Worm (Caenorhabditis elegans) whole organism, L3 larva: ENCODE measurements around the gene fbxa-65.
"Not testable (repeated sequence)": the region's sequence is repeated elsewhere in the genome, so short reads cannot be mapped to it uniquely, and the experiment has no call there.

ENCODE experiments used
- R02D3.7 ChIP-seq: fragments of 150-350 bp; optimal IDR thresholded peaks from 2 replicates; lab custom pipeline; 2014; ENCODE audit warnings: missing biosample characterization, missing genetic modification characterization
- aly-2 ChIP-seq: fragments of 150-350 bp; optimal IDR thresholded peaks from 2 replicates; lab custom pipeline; 2014; ENCODE audit warnings: missing biosample characterization, missing genetic modification characterization
- ceh-16 ChIP-seq: sonication (generic microtip); optimal IDR thresholded peaks from 2 replicates; lab custom pipeline; 2017; ENCODE audit warnings: missing biosample characterization, missing genetic modification characterization
- ceh-28 ChIP-seq: fragments of 150-350 bp; optimal IDR thresholded peaks from 2 replicates; lab custom pipeline; 2014; ENCODE audit warnings: missing biosample characterization, missing genetic modification reagents, missing genetic modification characterization
- ceh-82 ChIP-seq: fragments of 150-350 bp; optimal IDR thresholded peaks from 2 replicates; lab custom pipeline; 2014; ENCODE audit warnings: missing biosample characterization, missing genetic modification characterization
- ceh-9 ChIP-seq: sonication (generic microtip); optimal IDR thresholded peaks from 2 replicates; lab custom pipeline; 2018; ENCODE audit warnings: missing biosample characterization, missing genetic modification characterization
- egl-27 ChIP-seq: sonication (generic microtip); optimal IDR thresholded peaks from 4 replicates; lab custom pipeline; 2017; ENCODE audit warnings: missing biosample characterization, missing genetic modification reagents, missing genetic modification characterization
- elt-1 ChIP-seq: fragments of 150-350 bp; optimal IDR thresholded peaks from 2 replicates; lab custom pipeline; 2014; ENCODE audit warnings: missing biosample characterization, missing genetic modification characterization
- elt-2 ChIP-seq: sonication (generic microtip); optimal IDR thresholded peaks from 2 replicates; lab custom pipeline; 2016; ENCODE audit warnings: missing genetic modification reagents, mild to moderate bottlenecking, missing genetic modification characterization, missing compliant biosample characterization
- elt-3 ChIP-seq, 3 experiments: fragments of 150-350 bp in 1 of 3; sonication (generic microtip) in 2 of 3; optimal IDR thresholded peaks; 2 replicates in 2 of 3; 4 replicates in 1 of 3; lab custom pipeline; 2014 to 2017; ENCODE audit warnings: missing biosample characterization in 3 of 3, missing genetic modification characterization in 3 of 3
- eor-1 ChIP-seq, 2 experiments: fragments of 150-350 bp; optimal IDR thresholded peaks; 2 replicates each; lab custom pipeline; 2014 to 2018; ENCODE audit warnings: missing biosample characterization in 2 of 2, missing genetic modification characterization in 2 of 2
- fkh-2 ChIP-seq: fragments of 150-350 bp; optimal IDR thresholded peaks from 2 replicates; lab custom pipeline; 2014; ENCODE audit warnings: missing biosample characterization, missing genetic modification reagents, missing genetic modification characterization
- fos-1 ChIP-seq: fragments of 150-350 bp; optimal IDR thresholded peaks from 2 replicates; lab custom pipeline; 2014; ENCODE audit warnings: missing biosample characterization, missing genetic modification characterization
- hmg-11 ChIP-seq: sonication (generic microtip); optimal IDR thresholded peaks from 2 replicates; lab custom pipeline; 2016; ENCODE audit warnings: missing genetic modification characterization, missing compliant biosample characterization
- jun-1 ChIP-seq: fragments of 150-350 bp; optimal IDR thresholded peaks from 2 replicates; lab custom pipeline; 2014; ENCODE audit warnings: missing biosample characterization, missing genetic modification reagents, missing genetic modification characterization
- lin-15B ChIP-seq: fragments of 150-350 bp; optimal IDR thresholded peaks from 2 replicates; lab custom pipeline; 2014; ENCODE audit warnings: missing biosample characterization, missing genetic modification characterization
- lin-39 ChIP-seq: fragments of 150-350 bp; optimal IDR thresholded peaks from 2 replicates; lab custom pipeline; 2018; ENCODE audit warnings: missing biosample characterization, missing genetic modification reagents, missing genetic modification characterization
- lsy-12 ChIP-seq: sonication (generic microtip); optimal IDR thresholded peaks from 2 replicates; lab custom pipeline; 2016; ENCODE audit warnings: mild to moderate bottlenecking, missing genetic modification characterization, missing compliant biosample characterization
- mdl-1 ChIP-seq: fragments of 150-350 bp; optimal IDR thresholded peaks from 2 replicates; lab custom pipeline; 2014; ENCODE audit warnings: missing biosample characterization, missing genetic modification characterization
- mml-1 ChIP-seq: fragments of 150-350 bp; sonication (generic microtip); optimal IDR thresholded peaks from 3 replicates; lab custom pipeline; 2014; ENCODE audit warnings: missing biosample characterization, missing genetic modification characterization
- nhr-11 ChIP-seq: fragments of 150-350 bp; optimal IDR thresholded peaks from 2 replicates; lab custom pipeline; 2014; ENCODE audit warnings: missing biosample characterization, missing genetic modification characterization
- nhr-12 ChIP-seq: fragments of 150-350 bp; optimal IDR thresholded peaks from 2 replicates; lab custom pipeline; 2014; ENCODE audit warnings: missing biosample characterization, missing genetic modification characterization
- nhr-23 ChIP-seq: fragments of 150-350 bp; optimal IDR thresholded peaks from 2 replicates; lab custom pipeline; 2014; ENCODE audit warnings: missing biosample characterization, missing genetic modification reagents, missing genetic modification characterization
- nhr-25 ChIP-seq: sonication (generic microtip); optimal IDR thresholded peaks from 2 replicates; lab custom pipeline; 2017; ENCODE audit warnings: missing biosample characterization, missing genetic modification characterization
- nhr-67 ChIP-seq: fragments of 150-350 bp; optimal IDR thresholded peaks from 2 replicates; lab custom pipeline; 2014; ENCODE audit warnings: missing biosample characterization, missing genetic modification characterization
- nhr-77 ChIP-seq: fragments of 150-350 bp; optimal IDR thresholded peaks from 2 replicates; lab custom pipeline; 2014; ENCODE audit warnings: missing biosample characterization, missing genetic modification characterization
- pha-4 ChIP-seq: fragments of 150-350 bp; optimal IDR thresholded peaks from 2 replicates; lab custom pipeline; 2014; ENCODE audit warnings: missing biosample characterization, missing genetic modification reagents, missing genetic modification characterization
- pqm-1 ChIP-seq: fragments of 150-350 bp; optimal IDR thresholded peaks from 2 replicates; lab custom pipeline; 2017; ENCODE audit warnings: missing biosample characterization, missing genetic modification characterization, inconsistent platforms
- sea-2 ChIP-seq: fragments of 150-350 bp; sonication (generic microtip); optimal IDR thresholded peaks from 4 replicates; lab custom pipeline; 2014; ENCODE audit warnings: missing biosample characterization, missing genetic modification reagents, missing genetic modification characterization
- snpc-4 ChIP-seq: fragments of 150-350 bp; optimal IDR thresholded peaks from 2 replicates; lab custom pipeline; 2014; ENCODE audit warnings: missing biosample characterization, missing genetic modification characterization
- tbx-2 ChIP-seq: sonication (generic microtip); optimal IDR thresholded peaks from 2 replicates; lab custom pipeline; 2016; ENCODE audit warnings: mild to moderate bottlenecking, missing genetic modification characterization, missing compliant biosample characterization
- zag-1 ChIP-seq: fragments of 150-350 bp; optimal IDR thresholded peaks from 2 replicates; lab custom pipeline; 2014; ENCODE audit warnings: missing biosample characterization, missing genetic modification characterization
- ztf-4 ChIP-seq: fragments of 150-350 bp; optimal IDR thresholded peaks from 2 replicates; lab custom pipeline; 2014; ENCODE audit warnings: missing biosample characterization, missing genetic modification characterization

The fbxa-65 gene

ce11 chrV:3388299-3388698 lies 42.0 kb upstream of the fbxa-65 start:
- no peak for TF ChIP-seq nhr-11
- no peak for TF ChIP-seq lin-15B (tag; lab: Kevin White, UChicago)
- TF ChIP-seq lin-39: peak; percentile 3
- peak; percentile 64 for TF ChIP-seq elt-2
- peak; percentile 17 for TF ChIP-seq jun-1 (tag; lab: Kevin White, UChicago)
- no peak for TF ChIP-seq nhr-12 (tag; lab: Kevin White, UChicago)
- TF ChIP-seq fos-1 (tag; lab: Kevin White, UChicago): no peak
- TF ChIP-seq ceh-28 (tag; lab: Kevin White, UChicago): peak; percentile 36
- no peak for TF ChIP-seq fkh-2 (tag; lab: Kevin White, UChicago)
- peak; percentile 62 for TF ChIP-seq pqm-1 (tag; lab: Kevin White, UChicago)
- TF ChIP-seq nhr-23 (tag; lab: Kevin White, UChicago): peak; percentile 31
- no peak for TF ChIP-seq ceh-9 (tag; lab: Kevin White, UChicago)
- no peak for TF ChIP-seq tbx-2 (tag; lab: Kevin White, UChicago)

- TF ChIP-seq ztf-4 (tag; lab: Kevin White, UChicago) (no peak), eor-1 (tag; optimal IDR thresholded peaks at IDR 0.05; lab: Kevin White, UChicago) (no peak), fos-1 (tag; lab: Kevin White, UChicago) (no peak), sea-2 (GFP tag; lab: Kevin White, UChicago) (no peak), nhr-77 (tag; lab: Kevin White, UChicago) (no peak), elt-1 (tag; lab: Kevin White, UChicago) (no peak), elt-3 (tag; optimal IDR thresholded peaks at IDR 0.05; lab: Kevin White, UChicago) (no peak), mdl-1 (no peak)
Measured at ce11 chrV:3376973-3377372, 30.7 kb upstream of the fbxa-65 start, which contains the start of gene srbc-2. Gene srbc-2, minus strand, starts transcription at chrV:3377073.

- TF ChIP-seq elt-3 (tag; optimal IDR thresholded peaks at IDR 0.05; lab: Kevin White, UChicago): no peak
- TF ChIP-seq nhr-23 (tag; lab: Kevin White, UChicago): no peak
Measured at ce11 chrV:3372673-3373072, 26.4 kb upstream of the fbxa-65 start, which contains the start of gene srx-121. Gene srx-121, minus strand, starts transcription at chrV:3372773.

- TF ChIP-seq nhr-23, aly-2, mml-1 (tag; lab: Kevin White, UChicago): not testable (repeated sequence)
- TF ChIP-seq, all 47 proteins: peak for 0; not testable (repeated sequence) for 47
Measured at ce11 chrV:3367773-3368172, 21.5 kb upstream of the fbxa-65 start, which contains the start of gene C04E12.2. Gene C04E12.2, plus strand, starts transcription at chrV:3368073.

ce11 chrV:3362475-3362874 lies 16.2 kb upstream of the fbxa-65 start, which contains the start of gene C04E12.4:
Gene C04E12.4, plus strand, starts transcription at chrV:3362775.
- TF ChIP-seq nhr-25 (tag; lab: Kevin White, UChicago): peak; percentile 3
- no peak for TF ChIP-seq egl-27

- TF ChIP-seq nhr-77 (tag; lab: Kevin White, UChicago): no peak
- TF ChIP-seq aly-2 (tag; lab: Kevin White, UChicago): no peak
- TF ChIP-seq ceh-16 (tag; lab: Kevin White, UChicago): no peak
- TF ChIP-seq sea-2 (GFP tag; lab: Kevin White, UChicago): no peak
- no peak for TF ChIP-seq lin-15B (tag; lab: Kevin White, UChicago)
- no peak for TF ChIP-seq zag-1 (tag; lab: Kevin White, UChicago)
- TF ChIP-seq pha-4: no peak
- TF ChIP-seq egl-27: no peak
- no peak for TF ChIP-seq mml-1 (tag; lab: Kevin White, UChicago)
- no peak for TF ChIP-seq mdl-1
- no peak for TF ChIP-seq snpc-4 (tag; lab: Kevin White, UChicago)
- no peak for TF ChIP-seq elt-2
- TF ChIP-seq nhr-23 (tag; lab: Kevin White, UChicago): no peak
- TF ChIP-seq nhr-67: no peak
- TF ChIP-seq R02D3.7 (tag; lab: Kevin White, UChicago): no peak
- no peak for TF ChIP-seq lsy-12 (tag; lab: Kevin White, UChicago)
- TF ChIP-seq hmg-11 (tag; lab: Kevin White, UChicago): no peak
- TF ChIP-seq elt-1 (tag; lab: Kevin White, UChicago): no peak
- no peak for TF ChIP-seq nhr-12 (tag; lab: Kevin White, UChicago)
- no peak for TF ChIP-seq ceh-82 (tag; lab: Kevin White, UChicago)
Measured at ce11 chrV:3361633-3362032, 15.3 kb upstream of the fbxa-65 start.
